Worm (Caenorhabditis elegans) whole organism, L4 larva: ENCODE data around the gene sox-4.

Experiments used
- F37D6.2 ChIP-seq: sonication (generic microtip); optimal IDR thresholded peaks from 2 replicates; lab custom pipeline; 2016; ENCODE audit warnings: mild to moderate bottlenecking, missing genetic modification characterization, missing compliant biosample characterization
- F49E8.2 ChIP-seq: sonication (generic microtip); optimal IDR thresholded peaks from 2 replicates; lab custom pipeline; 2016; ENCODE audit warnings: missing compliant biosample characterization, mild to moderate bottlenecking, missing genetic modification characterization, borderline replicate concordance
- Y48G9A.11 ChIP-seq: fragments of 200-800 bp; sonication (Bioruptor generic); IDR thresholded peaks from 2 replicates; pipeline ENCODE4 v1.3.6; 2022; ENCODE audit warnings: missing genetic modification reagents, missing genetic modification characterization, missing compliant biosample characterization
- ZK546.5 ChIP-seq, 2 experiments: sonication (generic microtip); optimal IDR thresholded peaks; 2 replicates each; lab custom pipeline; 2017; ENCODE audit warnings: missing biosample characterization in 2 of 2, missing genetic modification characterization in 2 of 2
- aha-1 ChIP-seq: fragments of 150-350 bp; peaks from one replicate; lab custom pipeline; 2014; ENCODE audit warnings: missing biosample characterization, missing genetic modification characterization
- ama-1 ChIP-seq: fragments of 150-350 bp; optimal IDR thresholded peaks from 2 replicates; lab custom pipeline; 2014; ENCODE audit warnings: inconsistent platforms, mixed read lengths
- attf-4 ChIP-seq: sonication (generic microtip); optimal IDR thresholded peaks from 3 replicates; lab custom pipeline; 2017; ENCODE audit warnings: missing biosample characterization, missing genetic modification characterization
- ceh-62 ChIP-seq: sonication (generic microtip); optimal IDR thresholded peaks from 2 replicates; lab custom pipeline; 2017; ENCODE audit warnings: missing biosample characterization, missing genetic modification characterization
- cey-2 ChIP-seq: sonication (generic microtip); optimal IDR thresholded peaks from 3 replicates; lab custom pipeline; 2017; ENCODE audit warnings: missing genetic modification characterization, mild to moderate bottlenecking, missing compliant biosample characterization, antibody characterized with exemption, borderline replicate concordance; ENCODE audit not compliant: insufficient read depth
- ctbp-1 ChIP-seq: fragments of 200-800 bp; sonication (Bioruptor generic); IDR thresholded peaks from 2 replicates; pipeline ENCODE4 v1.3.6; 2022; ENCODE audit warnings: missing genetic modification reagents, missing genetic modification characterization, missing compliant biosample characterization
- daf-12 ChIP-seq: fragments of 150-350 bp; optimal IDR thresholded peaks from 2 replicates; lab custom pipeline; 2014; ENCODE audit warnings: missing biosample characterization, missing genetic modification reagents, missing genetic modification characterization
- daf-16 ChIP-seq, 3 experiments: sonication (generic microtip); optimal IDR thresholded peaks; 2 replicates each; lab custom pipeline; 2016 to 2017; ENCODE audit warnings: missing genetic modification characterization in 3 of 3, missing genetic modification reagents in 3 of 3, mild to moderate bottlenecking in 2 of 3, missing compliant biosample characterization in 2 of 3, missing biosample characterization in 1 of 3, moderate library complexity in 1 of 3
- daf-8 ChIP-seq: fragments of 200-800 bp; sonication (Bioruptor generic); IDR thresholded peaks from 2 replicates; pipeline ENCODE4 v1.3.6; 2022; ENCODE audit warnings: missing genetic modification characterization, missing compliant biosample characterization
- dmd-9 ChIP-seq: fragments of 200-800 bp; sonication (Bioruptor generic); IDR thresholded peaks from 2 replicates; pipeline ENCODE4 v1.3.6; 2022; ENCODE audit warnings: missing genetic modification reagents, missing genetic modification characterization, missing compliant biosample characterization
- fkh-10 ChIP-seq: fragments of 150-350 bp; optimal IDR thresholded peaks from 2 replicates; lab custom pipeline; 2014; ENCODE audit warnings: missing biosample characterization, missing genetic modification reagents, missing genetic modification characterization
- gei-8 ChIP-seq: fragments of 200-800 bp; sonication (Bioruptor generic); optimal IDR thresholded peaks from 2 replicates; lab custom pipeline; 2018; ENCODE audit warnings: mild to moderate bottlenecking, missing genetic modification characterization, missing compliant biosample characterization
- hlh-11 ChIP-seq: fragments of 200-800 bp; sonication (Bioruptor generic); optimal IDR thresholded peaks from 2 replicates; lab custom pipeline; 2018; ENCODE audit warnings: mild to moderate bottlenecking, missing genetic modification characterization, missing compliant biosample characterization
- hlh-30 ChIP-seq: sonication (generic microtip); optimal IDR thresholded peaks from 2 replicates; lab custom pipeline; 2017; ENCODE audit warnings: antibody characterized with exemption, mild to moderate bottlenecking, missing genetic modification characterization, missing compliant biosample characterization; ENCODE audit not compliant: insufficient read depth
- hmg-1.1 ChIP-seq: fragments of 200-800 bp; sonication (Bioruptor generic); IDR thresholded peaks from 2 replicates; pipeline ENCODE4 v1.3.6; 2022; ENCODE audit warnings: missing genetic modification reagents, missing genetic modification characterization, missing compliant biosample characterization
- lim-7 ChIP-seq: fragments of 200-800 bp; sonication (Bioruptor generic); IDR thresholded peaks from 2 replicates; pipeline ENCODE4 v1.3.6; 2022; ENCODE audit warnings: missing genetic modification characterization, missing compliant biosample characterization
- lin-1 ChIP-seq: fragments of 200-800 bp; sonication (Bioruptor generic); IDR thresholded peaks from 2 replicates; pipeline ENCODE4 v1.3.6; 2022; ENCODE audit warnings: missing genetic modification reagents, missing genetic modification characterization, missing compliant biosample characterization
- lin-13 ChIP-seq: fragments of 150-350 bp; optimal IDR thresholded peaks from 2 replicates; lab custom pipeline; 2014; ENCODE audit warnings: missing biosample characterization, missing genetic modification reagents, missing genetic modification characterization
- lin-38 ChIP-seq: fragments of 200-800 bp; sonication (Bioruptor generic); IDR thresholded peaks from 2 replicates; pipeline ENCODE4 v1.3.6; 2022; ENCODE audit warnings: missing genetic modification reagents, missing genetic modification characterization, missing compliant biosample characterization
- mdl-1 ChIP-seq, 2 experiments: fragments of 150-350 bp in 1 of 2; sonication (generic microtip) in 1 of 2; optimal IDR thresholded peaks; 2 replicates each; lab custom pipeline; 2014 to 2017; ENCODE audit warnings: missing biosample characterization in 2 of 2, missing genetic modification characterization in 2 of 2
- mdt-29 ChIP-seq: fragments of 200-800 bp; sonication (Bioruptor generic); IDR thresholded peaks from 2 replicates; pipeline ENCODE4 v1.3.6; 2022; ENCODE audit warnings: missing genetic modification reagents, missing genetic modification characterization, missing compliant biosample characterization
- mep-1 ChIP-seq: fragments of 150-350 bp; sonication (generic microtip); optimal IDR thresholded peaks from 3 replicates; lab custom pipeline; 2014; ENCODE audit warnings: missing biosample characterization, missing genetic modification characterization
- mxl-2 ChIP-seq: fragments of 200-800 bp; sonication (Bioruptor generic); conservative IDR thresholded peaks from 2 replicates; pipeline ENCODE4 v1.3.6; 2022; ENCODE audit warnings: missing genetic modification reagents, missing genetic modification characterization, missing compliant biosample characterization
- mxl-3 ChIP-seq: fragments of 200-800 bp; sonication (Bioruptor generic); optimal IDR thresholded peaks from 2 replicates; lab custom pipeline; 2018; ENCODE audit warnings: mild to moderate bottlenecking, missing genetic modification characterization, missing compliant biosample characterization
- nhr-11 ChIP-seq: fragments of 150-350 bp; optimal IDR thresholded peaks from 2 replicates; lab custom pipeline; 2014; ENCODE audit warnings: missing biosample characterization, missing genetic modification characterization
- nhr-237 ChIP-seq: sonication (generic microtip); optimal IDR thresholded peaks from 2 replicates; lab custom pipeline; 2017; ENCODE audit warnings: missing biosample characterization, missing genetic modification characterization
- nhr-42 ChIP-seq: fragments of 200-800 bp; sonication (Bioruptor generic); IDR thresholded peaks from 2 replicates; pipeline ENCODE4 v1.3.6; 2022; ENCODE audit warnings: missing genetic modification characterization, missing compliant biosample characterization
- nhr-48 ChIP-seq: sonication (generic microtip); optimal IDR thresholded peaks from 2 replicates; lab custom pipeline; 2016; ENCODE audit warnings: mild to moderate bottlenecking, missing genetic modification characterization, missing compliant biosample characterization
- nhr-6 ChIP-seq: fragments of 150-350 bp; optimal IDR thresholded peaks from 2 replicates; lab custom pipeline; 2014; ENCODE audit warnings: missing biosample characterization, missing genetic modification characterization
- php-3 ChIP-seq: fragments of 200-800 bp; sonication (Bioruptor generic); IDR thresholded peaks from 2 replicates; pipeline ENCODE4 v1.3.6; 2022; ENCODE audit warnings: missing genetic modification reagents, missing genetic modification characterization, missing compliant biosample characterization
- pqm-1 ChIP-seq: sonication (generic microtip); optimal IDR thresholded peaks from 2 replicates; lab custom pipeline; 2017; ENCODE audit warnings: missing biosample characterization, missing genetic modification characterization
- sdz-12 ChIP-seq: fragments of 200-800 bp; sonication (Bioruptor generic); optimal IDR thresholded peaks from 2 replicates; lab custom pipeline; 2018; ENCODE audit warnings: mild to moderate bottlenecking, missing genetic modification characterization, missing compliant biosample characterization
- snpc-1.2 ChIP-seq: fragments of 200-800 bp; sonication (Bioruptor generic); IDR thresholded peaks from 2 replicates; pipeline ENCODE4 v1.3.6; 2022; ENCODE audit warnings: missing genetic modification reagents, missing genetic modification characterization, missing compliant biosample characterization
- snpc-4 ChIP-seq: fragments of 150-350 bp; optimal IDR thresholded peaks from 2 replicates; lab custom pipeline; 2014; ENCODE audit warnings: missing biosample characterization, missing genetic modification characterization
- spr-3 ChIP-seq: fragments of 200-800 bp; sonication (Bioruptor generic); optimal IDR thresholded peaks from 2 replicates; lab custom pipeline; 2018; ENCODE audit warnings: mild to moderate bottlenecking, missing genetic modification characterization, missing compliant biosample characterization
- unc-39 ChIP-seq: sonication (generic microtip); optimal IDR thresholded peaks from 2 replicates; lab custom pipeline; 2017; ENCODE audit warnings: missing biosample characterization, missing genetic modification characterization
- unc-62 ChIP-seq, 3 experiments: fragments of 150-350 bp in 1 of 3; sonication (generic microtip); optimal IDR thresholded peaks in 2 of 3; peaks in 1 of 3; 1 replicate in 1 of 3; 2 replicates in 2 of 3; lab custom pipeline; 2014 to 2017; ENCODE audit warnings: missing biosample characterization in 3 of 3, missing genetic modification characterization in 3 of 3, missing genetic modification reagents in 3 of 3, missing genotype in 1 of 3
- zag-1 ChIP-seq: fragments of 150-350 bp; optimal IDR thresholded peaks from 2 replicates; lab custom pipeline; 2014; ENCODE audit warnings: missing biosample characterization, missing genetic modification characterization
- zfp-3 ChIP-seq: fragments of 200-800 bp; sonication (Bioruptor generic); conservative IDR thresholded peaks from 2 replicates; pipeline ENCODE4 v1.3.6; 2022; ENCODE audit warnings: missing genetic modification reagents, missing genetic modification characterization, missing compliant biosample characterization
- ztf-7 ChIP-seq: fragments of 150-350 bp; optimal IDR thresholded peaks from 2 replicates; lab custom pipeline; 2014; ENCODE audit warnings: missing biosample characterization, missing genetic modification characterization

The sox-4 gene

ce11 chrX:3536302-3537251, 27.8 kb upstream of the sox-4 start:
- TF ChIP-seq aha-1 (tag; lab: Kevin White, UChicago), result peak; percentile 10
- TF ChIP-seq mdt-29, result peak; percentile 52
- no peak for TF ChIP-seq ztf-7 (tag; lab: Kevin White, UChicago)
- TF ChIP-seq daf-16 (GFP tag; optimal IDR thresholded peaks at IDR 0.05; lab: Kevin White, UChicago), result peak in 1 of 2 experiments; percentile 47
- TF ChIP-seq daf-16 (tag; optimal IDR thresholded peaks at IDR 0.05; lab: Kevin White, UChicago), result no peak
- TF ChIP-seq hlh-30 (tag; lab: Kevin White, UChicago), result peak; percentile 66
- TF ChIP-seq hlh-11, result peak; percentile 25
- TF ChIP-seq nhr-48 (tag; lab: Kevin White, UChicago), result no peak
- TF ChIP-seq unc-62 (GFP tag; optimal IDR thresholded peaks at IDR 0.05 in 1 of 2; lab: Kevin White, UChicago), result peak in 1 of 2 experiments; percentile 79
- TF ChIP-seq unc-62 (tag; optimal IDR thresholded peaks at IDR 0.05; lab: Kevin White, UChicago), result no peak
- TF ChIP-seq nhr-11, result peak; percentile 62
- TF ChIP-seq ceh-62, result no peak
- peak; percentile 12 for TF ChIP-seq mxl-3 (GFP tag; lab: Kevin White, UChicago)

DNA sequence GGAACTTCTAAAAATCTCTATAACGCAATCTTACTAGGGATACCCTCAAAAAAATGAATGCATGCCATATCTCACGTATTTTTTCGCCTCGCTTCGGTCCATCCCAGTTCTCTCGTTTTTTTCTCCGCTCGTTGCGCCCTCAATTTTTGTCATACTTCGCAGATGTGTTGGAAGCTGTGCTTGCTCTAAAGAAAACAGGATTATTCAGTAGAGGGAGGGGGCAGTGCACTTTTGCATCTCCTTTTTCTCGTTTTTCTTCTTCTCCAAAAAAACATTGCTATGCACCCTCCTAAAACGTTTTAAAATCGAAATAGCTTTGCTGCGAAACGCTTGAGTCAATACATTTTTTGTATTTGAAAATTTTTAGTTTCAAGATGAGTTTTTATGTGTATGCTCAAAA, 26.7 kb upstream of the sox-4 start:
- TF ChIP-seq snpc-4 (tag; lab: Kevin White, UChicago), result no peak
- TF ChIP-seq mxl-2 (GFP tag; lab: Robert Waterston, UW), result no peak
- TF ChIP-seq unc-62 (GFP tag; optimal IDR thresholded peaks at IDR 0.05 in 1 of 2; lab: Kevin White, UChicago), result peak in 1 of 2 experiments; percentile 87
- TF ChIP-seq unc-62 (tag; optimal IDR thresholded peaks at IDR 0.05; lab: Kevin White, UChicago), result no peak
- peak; percentile 10 for TF ChIP-seq fkh-10 (GFP tag; lab: Kevin White, UChicago)
- no peak for TF ChIP-seq lin-38 (GFP tag; lab: Robert Waterston, UW)
- TF ChIP-seq daf-8 (GFP tag; lab: Robert Waterston, UW), result no peak
- no peak for TF ChIP-seq daf-12 (tag; lab: Kevin White, UChicago)
- TF ChIP-seq ztf-7 (tag; lab: Kevin White, UChicago), result no peak
- TF ChIP-seq snpc-1.2 (GFP tag; lab: Robert Waterston, UW), result no peak
- no peak for TF ChIP-seq ZK546.5 (tag; optimal IDR thresholded peaks at IDR 0.05; lab: Kevin White, UChicago)
- TF ChIP-seq F37D6.2 (tag; lab: Kevin White, UChicago), result no peak
- no peak for TF ChIP-seq zag-1 (tag; lab: Kevin White, UChicago)
- no peak for TF ChIP-seq F49E8.2 (tag; lab: Kevin White, UChicago)
- TF ChIP-seq hmg-1.1 (GFP tag; lab: Robert Waterston, UW), result peak; percentile 39; the same call in 1 of the 2 replicates

DNA sequence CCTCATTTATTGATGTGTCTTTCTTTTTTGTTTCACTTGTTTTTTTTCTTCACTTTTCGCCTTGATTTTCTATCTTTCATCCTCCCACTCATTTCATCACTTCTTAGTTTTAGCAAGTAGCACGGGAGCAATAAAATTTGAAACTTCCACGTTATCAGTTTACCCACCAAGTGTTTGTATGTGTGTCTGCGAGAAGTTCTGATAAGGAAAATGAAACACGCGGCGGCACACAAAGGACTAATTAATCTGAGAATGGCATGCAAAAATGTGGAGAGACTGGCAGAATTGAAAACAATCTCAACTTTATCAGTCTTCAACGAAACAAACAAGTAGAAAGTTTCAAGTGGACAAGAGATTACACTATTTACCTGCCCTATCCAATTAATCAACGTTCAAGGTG, 25.4 kb upstream of the sox-4 start:
- TF ChIP-seq pqm-1 (tag; lab: Kevin White, UChicago) (peak; percentile 87), mxl-3 (GFP tag; lab: Kevin White, UChicago) (peak; percentile 80), unc-39 (tag; lab: Kevin White, UChicago) (no peak), lin-38 (GFP tag; lab: Robert Waterston, UW) (no peak), mdl-1 (tag; optimal IDR thresholded peaks at IDR 0.05; lab: Kevin White, UChicago) (peak in 1 of 2 experiments; percentile 80), daf-12 (tag; lab: Kevin White, UChicago) (no peak), cey-2 (tag; lab: Kevin White, UChicago) (no peak), lin-13 (GFP tag; lab: Kevin White, UChicago) (no peak), hmg-1.1 (GFP tag; lab: Robert Waterston, UW) (no peak), sdz-12 (GFP tag; lab: Kevin White, UChicago) (no peak), ctbp-1 (no peak), Y48G9A.11 (GFP tag; lab: Robert Waterston, UW) (no peak), lin-1 (GFP tag; lab: Robert Waterston, UW) (no peak), gei-8 (GFP tag; lab: Kevin White, UChicago) (no peak), nhr-237 (tag; lab: Kevin White, UChicago) (no peak), nhr-6 (no peak), ama-1 (no peak), lim-7 (GFP tag; lab: Robert Waterston, UW) (no peak), nhr-42 (no peak), ceh-62 (no peak), mep-1 (no peak), F37D6.2 (tag; lab: Kevin White, UChicago) (no peak), attf-4 (tag; lab: Kevin White, UChicago) (no peak), php-3 (GFP tag; lab: Robert Waterston, UW) (peak; percentile 88), zfp-3 (GFP tag; lab: Robert Waterston, UW) (no peak), dmd-9 (no peak), spr-3 (GFP tag; lab: Kevin White, UChicago) (no peak)
